Worm (Caenorhabditis elegans): Measurements from ENCODE around the gene Y6E2A.10.

- no peak for TF ChIP-seq lin-13 (GFP tag; optimal IDR thresholded peaks at IDR 0.05)
- TF ChIP-seq lir-3 (tag; optimal IDR thresholded peaks at IDR 0.05) = no peak
- no peak for TF ChIP-seq ceh-82 (tag; optimal IDR thresholded peaks at IDR 0.05)
- no peak for TF ChIP-seq F44E2.7 (GFP tag; IDR thresholded peaks at IDR 0.05)
- no peak for TF ChIP-seq jun-1 (tag; optimal IDR thresholded peaks at IDR 0.05)
- no peak for TF ChIP-seq egl-43 (GFP tag; IDR thresholded peaks at IDR 0.05)
- no peak for TF ChIP-seq pqm-1 (tag; optimal IDR thresholded peaks at IDR 0.05)
- no peak for TF ChIP-seq saeg-2 (GFP tag; IDR thresholded peaks at IDR 0.05)
- no peak for TF ChIP-seq nhr-28 (tag; optimal IDR thresholded peaks at IDR 0.05)
- no peak for TF ChIP-seq snpc-4 (tag; optimal IDR thresholded peaks at IDR 0.05)
- TF ChIP-seq php-3 (GFP tag; IDR thresholded peaks at IDR 0.05) = no peak
- TF ChIP-seq mep-1 (tag; optimal IDR thresholded peaks at IDR 0.05) = no peak
- TF ChIP-seq zag-1 (tag; optimal IDR thresholded peaks at IDR 0.05) = no peak
Observed at ce11 chrV:15721888-15722287, 8.5 kb downstream of the Y6E2A.10 start, which contains the start of gene srh-140.

Measured in whole organism, L4 larva.